Worm (Caenorhabditis elegans): Measurements from ENCODE around the gene col-84.

col-84 gene

ce11 chrII:11868234-11868633, at the start of gene col-84:
Gene col-84 (plus strand): TSS chrII:11868534.
- TF ChIP-seq snpc-1.3 (tag; optimal IDR thresholded peaks at IDR 0.05; ENCODE audit: insufficient read depth) (no peak), madf-8 (GFP tag; conservative IDR thresholded peaks at IDR 0.05) (no peak), hrde-1 (tag; optimal IDR thresholded peaks at IDR 0.05; ENCODE audit: borderline replicate concordance) (no peak), egl-44 (GFP tag; IDR thresholded peaks at IDR 0.05) (no peak), unc-130 (GFP tag; optimal IDR thresholded peaks at IDR 0.05) (no peak), madf-10 (tag; optimal IDR thresholded peaks at IDR 0.05) (no peak), nfyb-1 (GFP tag; IDR thresholded peaks at IDR 0.05) (no peak), sptf-2 (GFP tag; optimal IDR thresholded peaks at IDR 0.05) (no peak), B0261.1 (tag; optimal IDR thresholded peaks at IDR 0.05) (no peak), ekl-4 (GFP tag; IDR thresholded peaks at IDR 0.05) (no peak), dox-1 (GFP tag; IDR thresholded peaks at IDR 0.05) (no peak), sea-2 (GFP tag; IDR thresholded peaks at IDR 0.05) (no peak), ama-1 (optimal IDR thresholded peaks at IDR 0.05) (no peak), ama-1 (GFP tag; optimal IDR thresholded peaks at IDR 0.05) (no peak), zfh-2 (GFP tag; conservative IDR thresholded peaks at IDR 0.05) (no peak), F57C9.4 (tag; optimal IDR thresholded peaks at IDR 0.05) (no peak)

- TF ChIP-seq lin-54 (GFP tag; optimal IDR thresholded peaks at IDR 0.05), result no peak
- TF ChIP-seq ztf-3 (GFP tag; optimal IDR thresholded peaks at IDR 0.05), result no peak
- no peak for TF ChIP-seq zim-3 (tag; optimal IDR thresholded peaks at IDR 0.05)
- no peak for TF ChIP-seq T07F8.4 (tag; optimal IDR thresholded peaks at IDR 0.05)
- no peak for TF ChIP-seq lag-1 (GFP tag; IDR thresholded peaks at IDR 0.05)
- TF ChIP-seq rec-8 (tag; optimal IDR thresholded peaks at IDR 0.05), result no peak
- no peak for TF ChIP-seq rpc-1 (optimal IDR thresholded peaks at IDR 0.05)
- TF ChIP-seq rpc-1 (tag; optimal IDR thresholded peaks at IDR 0.05), result no peak
These were observed 48.5 kb upstream of the col-84 start, which contains the start of gene Y6D1A.2 for ce11 chrII:11819824-11820223. Gene Y6D1A.2 (minus strand): TSS chrII:11819924.

ce11 chrII:11823566-11824308, 44.6 kb upstream of the col-84 start, which contains the start of gene Y6D1A.1:
Gene Y6D1A.1 (minus strand): TSS chrII:11823616.
- TF ChIP-seq K11D2.4 (GFP tag; IDR thresholded peaks at IDR 0.05) (no peak), madf-10 (tag; optimal IDR thresholded peaks at IDR 0.05) (no peak), madf-6 (GFP tag; IDR thresholded peaks at IDR 0.05) (peak; percentile 95), madf-3 (GFP tag; IDR thresholded peaks at IDR 0.05) (peak; percentile 59; the same call in 1 of the 2 replicates), F33H1.4 (GFP tag; IDR thresholded peaks at IDR 0.05) (peak; percentile 59; the same call in 1 of the 2 replicates), zfh-2 (GFP tag; conservative IDR thresholded peaks at IDR 0.05) (no peak), efl-1 (GFP tag; optimal IDR thresholded peaks at IDR 0.05) (peak; percentile 90), C17E4.6 (GFP tag; IDR thresholded peaks at IDR 0.05) (no peak), F37B4.10 (GFP tag; IDR thresholded peaks at IDR 0.05) (no peak), dox-1 (GFP tag; IDR thresholded peaks at IDR 0.05) (peak; percentile 17; the same call in 1 of the 2 replicates), somi-1 (GFP tag; optimal IDR thresholded peaks at IDR 0.05) (no peak), lir-1 (GFP tag; conservative IDR thresholded peaks at IDR 0.05) (no peak), lsl-1 (GFP tag; optimal IDR thresholded peaks at IDR 0.05) (peak; percentile 55), nfya-1 (tag; optimal IDR thresholded peaks at IDR 0.05; ENCODE audit: borderline replicate concordance, insufficient read depth) (no peak), snpc-1.3 (tag; optimal IDR thresholded peaks at IDR 0.05; ENCODE audit: insufficient read depth) (no peak), mes-4 (tag; optimal IDR thresholded peaks at IDR 0.05) (no peak), let-607 (tag; optimal IDR thresholded peaks at IDR 0.05) (no peak), T07F8.4 (tag; optimal IDR thresholded peaks at IDR 0.05) (no peak), madf-8 (GFP tag; conservative IDR thresholded peaks at IDR 0.05) (peak; percentile 80), mel-28 (tag; optimal IDR thresholded peaks at IDR 0.05; ENCODE audit: borderline replicate concordance) (no peak), dpl-1 (GFP tag; optimal IDR thresholded peaks at IDR 0.05) (peak; percentile 43), ceh-91 (GFP tag; IDR thresholded peaks at IDR 0.05) (peak; percentile 68), lin-35 (GFP tag; optimal IDR thresholded peaks at IDR 0.05) (peak in 1 of 3 experiments; percentile 4), pbrm-1 (GFP tag; IDR thresholded peaks at IDR 0.05) (no peak), hmg-1.2 (GFP tag; IDR thresholded peaks at IDR 0.05) (peak; percentile 28; the same call in 1 of the 2 replicates), xnd-1 (tag; optimal IDR thresholded peaks at IDR 0.05) (peak; percentile 59), athp-1 (tag; optimal IDR thresholded peaks at IDR 0.05) (no peak)
